Worm (Caenorhabditis elegans): ENCODE results near the gene C08E3.13.

Gene C08E3.13

DNA sequence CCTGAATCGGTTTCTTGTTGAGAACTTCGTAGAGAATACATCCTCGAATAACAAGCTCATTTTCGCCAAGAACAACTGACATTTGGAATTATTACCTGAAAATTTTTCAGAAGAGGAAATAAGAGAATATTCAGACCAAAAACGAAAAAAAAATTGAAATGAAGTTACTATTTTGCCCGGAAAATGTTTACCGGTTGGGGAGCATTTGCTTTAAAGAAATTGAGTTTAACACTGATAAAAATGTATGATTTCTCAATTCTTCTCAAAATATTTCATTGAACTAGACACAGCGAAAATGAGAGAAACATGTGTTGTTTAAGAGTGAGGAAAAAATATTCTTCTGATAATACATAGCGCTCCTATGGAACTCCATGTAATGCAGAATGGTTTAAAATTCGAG is 15.7 kb downstream of the C08E3.13 start, which contains the start of gene fbxa-165:
Gene fbxa-165 (minus strand): TSS at position 101 of the 400 bp plus-strand sequence.
- TF ChIP-seq nhr-77 (tag; optimal IDR thresholded peaks at IDR 0.05) (no peak), unc-62 (GFP tag; optimal IDR thresholded peaks at IDR 0.05) (no peak)

DNA sequence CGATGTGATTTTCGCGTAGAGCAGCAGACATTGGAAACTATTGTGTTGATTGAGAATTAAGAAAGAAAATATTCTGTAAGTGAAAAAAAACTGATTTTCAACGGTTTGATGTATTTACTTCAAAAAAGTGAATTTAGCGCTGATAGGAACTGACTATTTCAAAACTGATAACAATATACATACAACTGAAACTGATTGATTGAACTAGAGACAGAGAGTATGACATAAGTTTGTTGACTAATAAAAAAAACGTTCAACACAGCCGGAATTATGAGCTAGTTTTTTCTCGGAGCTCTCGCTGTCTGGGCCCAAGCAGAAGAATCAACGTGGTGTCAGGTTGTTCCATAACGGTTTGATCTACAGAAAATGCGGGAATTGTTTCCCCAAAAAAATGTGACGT is 18.1 kb downstream of the C08E3.13 start, which contains the start of gene fbxa-164:
Gene fbxa-164 (minus strand): TSS at position 101 of the 400 bp plus-strand sequence.
- TF ChIP-seq lin-39 (tag; optimal IDR thresholded peaks at IDR 0.05) (no peak), elt-2 (tag; optimal IDR thresholded peaks at IDR 0.05) (peak; percentile 32), snpc-4 (tag; optimal IDR thresholded peaks at IDR 0.05) (no peak), aly-2 (tag; optimal IDR thresholded peaks at IDR 0.05) (no peak), pha-4 (tag; optimal IDR thresholded peaks at IDR 0.05) (peak; percentile 11), lsy-12 (tag; optimal IDR thresholded peaks at IDR 0.05) (no peak)

DNA sequence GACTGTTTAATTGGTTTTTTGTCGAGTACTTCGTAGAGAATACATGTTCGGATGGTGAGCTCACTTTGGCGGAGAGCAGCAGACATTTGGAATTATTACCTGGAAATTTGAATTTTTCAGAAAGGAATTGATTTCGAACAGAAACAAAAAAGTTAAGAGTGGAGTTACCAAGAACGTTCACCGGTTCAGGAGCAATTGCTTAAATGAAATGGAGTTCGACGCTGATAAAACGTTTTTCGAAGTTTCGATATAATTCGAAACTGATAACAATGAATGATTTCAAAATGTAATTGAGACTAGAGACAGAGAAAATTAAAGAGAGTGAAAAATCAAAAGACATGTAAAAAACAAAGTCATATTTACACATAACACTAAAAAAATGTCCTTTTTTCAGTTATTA is 21.5 kb downstream of the C08E3.13 start, which contains the start of gene fbxa-163:
Gene fbxa-163 (minus strand): TSS at position 101 of the 400 bp plus-strand sequence.
- TF ChIP-seq zag-1 (tag; optimal IDR thresholded peaks at IDR 0.05) (no peak), elt-2 (tag; optimal IDR thresholded peaks at IDR 0.05) (peak; percentile 5), eor-1 (tag; optimal IDR thresholded peaks at IDR 0.05) (no peak), nfya-1 (tag; optimal IDR thresholded peaks at IDR 0.05; ENCODE audit: insufficient read depth) (no peak), tbx-2 (tag; optimal IDR thresholded peaks at IDR 0.05) (no peak), fkh-2 (tag; optimal IDR thresholded peaks at IDR 0.05) (no peak), mml-1 (tag; optimal IDR thresholded peaks at IDR 0.05) (no peak)

DNA sequence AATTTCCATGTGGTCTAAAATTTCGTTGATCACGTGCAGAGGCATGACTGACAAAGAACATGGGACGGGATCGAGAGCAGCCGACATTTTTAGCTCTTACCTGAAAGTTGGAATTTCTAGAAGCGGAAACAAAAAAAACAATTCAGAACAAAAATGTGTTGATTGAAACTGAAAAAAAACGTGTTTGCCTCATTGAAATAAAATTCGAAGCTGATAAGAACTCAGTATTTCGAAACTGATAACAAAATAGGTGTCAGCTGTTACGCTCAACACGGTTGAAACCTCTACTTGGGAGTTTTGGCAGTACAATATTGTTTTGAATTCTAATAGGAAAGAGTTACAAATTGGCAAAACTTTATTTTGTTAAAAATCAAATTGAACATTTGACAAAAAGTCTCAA is 23.2 kb downstream of the C08E3.13 start:
- TF ChIP-seq elt-3 (tag; optimal IDR thresholded peaks at IDR 0.05): no peak
- TF ChIP-seq aly-2 (tag; optimal IDR thresholded peaks at IDR 0.05): no peak
- no peak for TF ChIP-seq fos-1 (tag; optimal IDR thresholded peaks at IDR 0.05)
- no peak for TF ChIP-seq nhr-28 (tag; optimal IDR thresholded peaks at IDR 0.05)
- no peak for TF ChIP-seq lsy-12 (tag; optimal IDR thresholded peaks at IDR 0.05)
- TF ChIP-seq ztf-4 (tag; optimal IDR thresholded peaks at IDR 0.05): no peak
- TF ChIP-seq nhr-77 (tag; optimal IDR thresholded peaks at IDR 0.05): no peak
- TF ChIP-seq pqm-1 (tag; optimal IDR thresholded peaks at IDR 0.05): peak; percentile 14
- no peak for TF ChIP-seq nfya-1 (tag; optimal IDR thresholded peaks at IDR 0.05; ENCODE audit: insufficient read depth)
- TF ChIP-seq lin-39 (tag; optimal IDR thresholded peaks at IDR 0.05): no peak
- no peak for TF ChIP-seq ceh-16 (tag; optimal IDR thresholded peaks at IDR 0.05)
- no peak for TF ChIP-seq fkh-10 (GFP tag; optimal IDR thresholded peaks at IDR 0.05)
- no peak for TF ChIP-seq sea-2 (GFP tag; optimal IDR thresholded peaks at IDR 0.05)
- no peak for TF ChIP-seq zag-1 (tag; optimal IDR thresholded peaks at IDR 0.05)
- TF ChIP-seq nhr-67 (tag; optimal IDR thresholded peaks at IDR 0.05): no peak
- no peak for TF ChIP-seq ama-1 (optimal IDR thresholded peaks at IDR 0.05)
- no peak for TF ChIP-seq egl-5 (tag; optimal IDR thresholded peaks at IDR 0.05)
- TF ChIP-seq ceh-9 (tag; optimal IDR thresholded peaks at IDR 0.05): no peak
- TF ChIP-seq egl-27 (tag; optimal IDR thresholded peaks at IDR 0.05): no peak
- TF ChIP-seq ceh-82 (tag; optimal IDR thresholded peaks at IDR 0.05): no peak
- TF ChIP-seq nhr-43 (tag; optimal IDR thresholded peaks at IDR 0.05; ENCODE audit: poor library complexity, severe bottlenecking): no peak
- peak; percentile 6 for TF ChIP-seq jun-1 (tag; optimal IDR thresholded peaks at IDR 0.05)
- TF ChIP-seq R02D3.7 (tag; optimal IDR thresholded peaks at IDR 0.05): no peak
- no peak for TF ChIP-seq elt-1 (tag; optimal IDR thresholded peaks at IDR 0.05)
- no peak for TF ChIP-seq daf-12 (tag; optimal IDR thresholded peaks at IDR 0.05)
- TF ChIP-seq elt-2 (tag; optimal IDR thresholded peaks at IDR 0.05): peak; percentile 88
- TF ChIP-seq fkh-2 (tag; optimal IDR thresholded peaks at IDR 0.05): no peak
- TF ChIP-seq unc-62 (GFP tag; optimal IDR thresholded peaks at IDR 0.05): no peak
- TF ChIP-seq skn-1 (tag; optimal IDR thresholded peaks at IDR 0.05): no peak
- no peak for TF ChIP-seq eor-1 (tag; optimal IDR thresholded peaks at IDR 0.05)
- peak; percentile 34 for TF ChIP-seq pha-4 (tag; optimal IDR thresholded peaks at IDR 0.05)
- TF ChIP-seq ztf-11 (tag; optimal IDR thresholded peaks at IDR 0.05): no peak

DNA sequence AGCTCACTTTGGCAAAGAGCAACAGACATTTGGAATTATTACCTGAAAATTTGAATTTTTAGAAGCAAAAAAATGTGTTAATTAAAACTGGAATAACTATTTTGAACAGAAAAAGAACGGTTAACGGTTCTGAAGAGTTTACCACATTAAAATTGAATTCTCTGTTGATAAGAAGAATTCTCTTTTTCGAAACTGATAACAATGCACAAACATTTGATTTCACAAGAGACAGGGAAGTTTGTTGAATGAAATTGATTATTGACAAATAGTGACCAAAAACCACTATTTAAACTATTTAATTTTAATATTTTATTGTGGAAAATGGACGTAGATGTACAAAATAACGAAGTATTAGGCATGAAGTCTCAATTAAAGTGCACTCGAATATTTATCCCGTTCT is 24.5 kb downstream of the C08E3.13 start:
- TF ChIP-seq elt-2 (tag; optimal IDR thresholded peaks at IDR 0.05) (peak; percentile 82), lin-15B (tag; optimal IDR thresholded peaks at IDR 0.05) (no peak), ceh-9 (tag; optimal IDR thresholded peaks at IDR 0.05) (no peak), mdl-1 (tag; optimal IDR thresholded peaks at IDR 0.05) (no peak), pqm-1 (tag; optimal IDR thresholded peaks at IDR 0.05) (peak; percentile 19), egl-5 (tag; optimal IDR thresholded peaks at IDR 0.05) (no peak), pha-4 (tag; optimal IDR thresholded peaks at IDR 0.05) (peak; percentile 67), jun-1 (tag; optimal IDR thresholded peaks at IDR 0.05) (no peak)

All from whole organism, L3 larva.